Worm (Caenorhabditis elegans) whole organism, young adult: ENCODE data around the gene K04G11.3.

ENCODE experiments used
- B0261.1 ChIP-seq: sonication (generic microtip); optimal IDR thresholded peaks from 2 replicates; lab custom pipeline; 2016; ENCODE audit warnings: mild to moderate bottlenecking, missing genetic modification characterization, moderate library complexity, missing compliant biosample characterization
- C06A6.2 ChIP-seq: fragments of 200-800 bp; sonication (Bioruptor generic); conservative IDR thresholded peaks from 2 replicates; pipeline ENCODE4 v1.3.6; 2022; ENCODE audit warnings: missing genetic modification characterization, missing compliant biosample characterization
- F22D6.2 ChIP-seq: sonication (generic microtip); optimal IDR thresholded peaks from 2 replicates; lab custom pipeline; 2016; ENCODE audit warnings: mild to moderate bottlenecking, missing genetic modification characterization, missing compliant biosample characterization
- F23B12.7 ChIP-seq: sonication (generic microtip); optimal IDR thresholded peaks from 2 replicates; lab custom pipeline; 2017; ENCODE audit warnings: missing genetic modification characterization, mild to moderate bottlenecking, missing compliant biosample characterization, antibody characterized with exemption, moderate library complexity; ENCODE audit not compliant: insufficient read depth
- F37B4.10 ChIP-seq: fragments of 200-800 bp; sonication (Bioruptor generic); IDR thresholded peaks from 2 replicates; pipeline ENCODE4 v1.3.6; 2022; ENCODE audit warnings: missing genetic modification characterization, missing compliant biosample characterization
- F55B11.4 ChIP-seq: sonication (generic microtip); optimal IDR thresholded peaks from 2 replicates; lab custom pipeline; 2016; ENCODE audit warnings: missing compliant biosample characterization, missing genetic modification characterization, borderline replicate concordance; ENCODE audit not compliant: insufficient read depth
- T07F8.4 ChIP-seq: sonication (generic microtip); optimal IDR thresholded peaks from 2 replicates; lab custom pipeline; 2016; ENCODE audit warnings: mild to moderate bottlenecking, missing genetic modification characterization, moderate library complexity, missing compliant biosample characterization
- Y53G8AR.9 ChIP-seq: fragments of 200-800 bp; sonication (Bioruptor generic); conservative IDR thresholded peaks from 2 replicates; pipeline ENCODE4 v1.3.6; 2022; ENCODE audit warnings: missing genetic modification reagents, missing genetic modification characterization, missing compliant biosample characterization
- Y67H2A.10 ChIP-seq: fragments of 200-800 bp; sonication (Bioruptor generic); conservative IDR thresholded peaks from 2 replicates; pipeline ENCODE4 v1.3.6; 2022; ENCODE audit warnings: missing genetic modification reagents, missing genetic modification characterization, missing compliant biosample characterization
- akir-1 ChIP-seq: fragments of 200-800 bp; sonication (Bioruptor generic); optimal IDR thresholded peaks from 2 replicates; lab custom pipeline; 2018; ENCODE audit warnings: mild to moderate bottlenecking, missing genetic modification characterization, moderate library complexity, missing compliant biosample characterization
- athp-1 ChIP-seq: sonication (generic microtip); optimal IDR thresholded peaks from 2 replicates; lab custom pipeline; 2017; ENCODE audit warnings: mild to moderate bottlenecking, missing genetic modification characterization, missing compliant biosample characterization
- attf-3 ChIP-seq: fragments of 200-800 bp; sonication (Bioruptor generic); conservative IDR thresholded peaks from 2 replicates; pipeline ENCODE4 v1.3.6; 2022; ENCODE audit warnings: missing genetic modification reagents, missing genetic modification characterization, missing compliant biosample characterization
- attf-5 ChIP-seq: fragments of 200-800 bp; sonication (Bioruptor generic); optimal IDR thresholded peaks from 2 replicates; lab custom pipeline; 2018; ENCODE audit warnings: mild to moderate bottlenecking, missing genetic modification characterization, missing compliant biosample characterization
- bed-1 ChIP-seq: fragments of 200-800 bp; sonication (Bioruptor generic); IDR thresholded peaks from 2 replicates; pipeline ENCODE4 v1.3.6; 2022; ENCODE audit warnings: missing genetic modification reagents, missing genetic modification characterization, missing compliant biosample characterization
- ccch-3 ChIP-seq: fragments of 200-800 bp; sonication (Bioruptor generic); optimal IDR thresholded peaks from 2 replicates; lab custom pipeline; 2018; ENCODE audit warnings: mild to moderate bottlenecking, missing genetic modification characterization, missing compliant biosample characterization
- egl-44 ChIP-seq: fragments of 200-800 bp; sonication (Bioruptor generic); IDR thresholded peaks from 2 replicates; pipeline ENCODE4 v1.3.6; 2022; ENCODE audit warnings: missing genetic modification reagents, missing genetic modification characterization, missing compliant biosample characterization
- egrh-3 ChIP-seq: fragments of 200-800 bp; sonication (Bioruptor generic); IDR thresholded peaks from 2 replicates; pipeline ENCODE4 v1.3.6; 2022; ENCODE audit warnings: missing genetic modification reagents, missing genetic modification characterization, missing compliant biosample characterization
- ets-4 ChIP-seq: fragments of 200-800 bp; sonication (Bioruptor generic); optimal IDR thresholded peaks from 2 replicates; lab custom pipeline; 2018; ENCODE audit warnings: mild to moderate bottlenecking, missing genetic modification characterization, missing compliant biosample characterization
- fkh-3 ChIP-seq: sonication (generic microtip); optimal IDR thresholded peaks from 2 replicates; lab custom pipeline; 2016; ENCODE audit warnings: mild to moderate bottlenecking, missing genetic modification characterization, missing compliant biosample characterization
- him-1 ChIP-seq: sonication (generic microtip); optimal IDR thresholded peaks from 2 replicates; lab custom pipeline; 2016; ENCODE audit warnings: missing genotype, missing genetic modification reagents, missing genetic modification characterization, missing compliant biosample characterization
- hlh-12 ChIP-seq: sonication (generic microtip); optimal IDR thresholded peaks from 2 replicates; lab custom pipeline; 2016; ENCODE audit warnings: missing genetic modification characterization, missing compliant biosample characterization
- hmg-20 ChIP-seq: fragments of 200-800 bp; sonication (Bioruptor generic); IDR thresholded peaks from 2 replicates; pipeline ENCODE4 v1.3.6; 2022; ENCODE audit warnings: missing genetic modification reagents, missing genetic modification characterization, missing compliant biosample characterization
- hrde-1 ChIP-seq: sonication (generic microtip); optimal IDR thresholded peaks from 2 replicates; lab custom pipeline; 2016; ENCODE audit warnings: missing genetic modification characterization, mild to moderate bottlenecking, missing compliant biosample characterization, moderate library complexity, missing genotype, missing genetic modification reagents, borderline replicate concordance
- hsf-1 ChIP-seq: fragments of 200-800 bp; sonication (Bioruptor generic); IDR thresholded peaks from 2 replicates; pipeline ENCODE4 v1.3.6; 2022; ENCODE audit warnings: missing genetic modification reagents, missing genetic modification characterization, missing compliant biosample characterization
- lag-1 ChIP-seq: fragments of 200-800 bp; sonication (Bioruptor generic); IDR thresholded peaks from 2 replicates; pipeline ENCODE4 v1.3.6; 2022; ENCODE audit warnings: missing genetic modification reagents, missing genetic modification characterization, missing compliant biosample characterization
- let-526 ChIP-seq: fragments of 200-800 bp; sonication (Bioruptor generic); IDR thresholded peaks from 2 replicates; pipeline ENCODE4 v1.3.6; 2022; ENCODE audit warnings: missing genetic modification reagents, missing genetic modification characterization, missing compliant biosample characterization
- madf-3 ChIP-seq: fragments of 200-800 bp; sonication (Bioruptor generic); IDR thresholded peaks from 2 replicates; pipeline ENCODE4 v1.3.6; 2022; ENCODE audit warnings: missing genetic modification reagents, missing genetic modification characterization, missing compliant biosample characterization
- mes-4 ChIP-seq: sonication (generic microtip); optimal IDR thresholded peaks from 2 replicates; lab custom pipeline; 2016; ENCODE audit warnings: missing genotype, missing genetic modification characterization, missing compliant biosample characterization
- nhr-90 ChIP-seq: sonication (generic microtip); optimal IDR thresholded peaks from 2 replicates; lab custom pipeline; 2016; ENCODE audit warnings: missing genotype, mild to moderate bottlenecking, missing genetic modification characterization, missing compliant biosample characterization
- pha-4 ChIP-seq: fragments of 150-350 bp; sonication (generic microtip); optimal IDR thresholded peaks from 2 replicates; lab custom pipeline; 2014; ENCODE audit warnings: missing biosample characterization, missing genetic modification reagents, missing genetic modification characterization
- rec-8 ChIP-seq, 2 experiments: sonication (generic microtip); optimal IDR thresholded peaks; 2 replicates each; lab custom pipeline; 2016; ENCODE audit warnings: mild to moderate bottlenecking in 2 of 2, missing genetic modification characterization in 2 of 2, missing genetic modification reagents in 2 of 2, missing genotype in 2 of 2, missing biosample characterization in 1 of 2, missing compliant biosample characterization in 1 of 2, moderate library complexity in 1 of 2
- snpc-1.3 ChIP-seq: sonication (generic microtip); optimal IDR thresholded peaks from 2 replicates; lab custom pipeline; 2017; ENCODE audit warnings: missing genetic modification characterization, mild to moderate bottlenecking, missing compliant biosample characterization, antibody characterized with exemption, moderate library complexity, missing genotype, missing genetic modification reagents; ENCODE audit not compliant: insufficient read depth
- tbp1 ChIP-seq: fragments of 200-800 bp; sonication (Bioruptor generic); optimal IDR thresholded peaks from 2 replicates; lab custom pipeline; 2018; ENCODE audit warnings: mild to moderate bottlenecking, missing genetic modification characterization, missing compliant biosample characterization
- tbx-9 ChIP-seq: sonication (generic microtip); optimal IDR thresholded peaks from 2 replicates; lab custom pipeline; 2016; ENCODE audit warnings: borderline replicate concordance, missing genetic modification characterization, inconsistent platforms, missing compliant biosample characterization
- zfh-2 ChIP-seq: fragments of 200-800 bp; sonication (Bioruptor generic); conservative IDR thresholded peaks from 2 replicates; pipeline ENCODE4 v1.3.6; 2022; ENCODE audit warnings: missing genetic modification reagents, missing genetic modification characterization, missing compliant biosample characterization

The K04G11.3 gene

ce11 chrX:14340381-14340780, 7.1 kb downstream of the K04G11.3 start, which contains the start of gene sel-7:
sel-7 (minus strand) TSS chrX:14340481.
- no peak for TF ChIP-seq hsf-1
- TF ChIP-seq let-526 (GFP tag; lab: Robert Waterston, UW) = no peak
- TF ChIP-seq fkh-3 (tag; lab: Kevin White, UChicago) = no peak
- TF ChIP-seq bed-1 = no peak
- no peak for TF ChIP-seq athp-1 (tag; lab: Kevin White, UChicago)
- no peak for TF ChIP-seq attf-5 (GFP tag; lab: Kevin White, UChicago)
- TF ChIP-seq hrde-1 (tag; lab: Kevin White, UChicago) = no peak
- no peak for TF ChIP-seq attf-3 (GFP tag; lab: Robert Waterston, UW)
- no peak for TF ChIP-seq egl-44 (GFP tag; lab: Robert Waterston, UW)
- TF ChIP-seq F23B12.7 (tag; lab: Kevin White, UChicago) = no peak
- no peak for TF ChIP-seq Y53G8AR.9 (GFP tag; lab: Robert Waterston, UW)
- TF ChIP-seq rec-8 (tag; optimal IDR thresholded peaks at IDR 0.05; lab: Kevin White, UChicago) = no peak
- no peak for TF ChIP-seq F37B4.10 (GFP tag; lab: Robert Waterston, UW)
- no peak for TF ChIP-seq nhr-90 (tag; lab: Kevin White, UChicago)
- no peak for TF ChIP-seq lag-1 (GFP tag; lab: Robert Waterston, UW)
- TF ChIP-seq T07F8.4 (tag; lab: Kevin White, UChicago) = no peak

- TF ChIP-seq C06A6.2 (GFP tag; lab: Robert Waterston, UW) = no peak
Observed at ce11 chrX:14339723-14340122, 7.8 kb downstream of the K04G11.3 start.

- TF ChIP-seq fkh-3 (tag; lab: Kevin White, UChicago) = no peak
- TF ChIP-seq ets-4 (GFP tag; lab: Kevin White, UChicago) = no peak
- no peak for TF ChIP-seq mes-4 (tag; lab: Kevin White, UChicago)
- TF ChIP-seq tbp1 (GFP tag; lab: Kevin White, UChicago) = no peak
- TF ChIP-seq him-1 = no peak
- TF ChIP-seq Y67H2A.10 (GFP tag; lab: Robert Waterston, UW) = no peak
- no peak for TF ChIP-seq nhr-90 (tag; lab: Kevin White, UChicago)
- no peak for TF ChIP-seq hmg-20
- TF ChIP-seq snpc-1.3 (tag; lab: Kevin White, UChicago) = no peak
- TF ChIP-seq ccch-3 (GFP tag; lab: Kevin White, UChicago) = no peak
- no peak for TF ChIP-seq madf-3
- no peak for TF ChIP-seq B0261.1 (tag; lab: Kevin White, UChicago)
- no peak for TF ChIP-seq hlh-12
- no peak for TF ChIP-seq F55B11.4
- TF ChIP-seq F22D6.2 = no peak
- TF ChIP-seq egrh-3 (GFP tag; lab: Robert Waterston, UW) = no peak
- TF ChIP-seq akir-1 (GFP tag; lab: Kevin White, UChicago) = no peak
Observed at ce11 chrX:14338896-14339295, 8.6 kb downstream of the K04G11.3 start.

ce11 chrX:14335621-14336020, 11.9 kb downstream of the K04G11.3 start:
- TF ChIP-seq pha-4 (tag; lab: Kevin White, UChicago) (no peak), zfh-2 (GFP tag; lab: Robert Waterston, UW) (peak; percentile 68), tbx-9 (no peak)
- TF ChIP-seq, all 124 proteins: peak for 1
